1 worm cellular context compared by ENCODE assay signal in genomic region chrII:12042108-12042960, ce11.
TF ChIP-seq lines count a peak whose summit lies in the region.

TSS of gene ippk-1 (plus strand) at chrII:12042910.

TF ChIP-seq in whole organism, L4 larva, 104 proteins besides CTCF, POLR2A, EP300 and RAD21 (continued from another document):
- TF ChIP-seq snpc-1.2 (GFP tag; IDR thresholded peaks at IDR 0.05; lab: Robert Waterston, UW) (no peak), daf-16 (GFP tag; optimal IDR thresholded peaks at IDR 0.05; lab: Kevin White, UChicago) (no peak), daf-16 (tag; optimal IDR thresholded peaks at IDR 0.05; lab: Kevin White, UChicago) (no peak), T26A8.4 (GFP tag; IDR thresholded peaks at IDR 0.05; lab: Robert Waterston, UW) (no peak), lin-39 (tag; optimal IDR thresholded peaks at IDR 0.05; lab: Kevin White, UChicago) (no peak), lin-1 (GFP tag; IDR thresholded peaks at IDR 0.05; lab: Robert Waterston, UW) (peak; percentile 79), dmd-6 (GFP tag; IDR thresholded peaks at IDR 0.05; lab: Robert Waterston, UW) (peak; percentile 83), pqm-1 (tag; optimal IDR thresholded peaks at IDR 0.05; lab: Kevin White, UChicago) (peak; percentile 12), sdz-12 (GFP tag; optimal IDR thresholded peaks at IDR 0.05; lab: Kevin White, UChicago) (no peak), ceh-62 (tag; optimal IDR thresholded peaks at IDR 0.05; lab: Kevin White, UChicago) (no peak), nhr-41 (GFP tag; IDR thresholded peaks at IDR 0.05; lab: Robert Waterston, UW) (no peak), jun-1 (tag; optimal IDR thresholded peaks at IDR 0.05; lab: Kevin White, UChicago) (no peak), egl-43 (GFP tag; IDR thresholded peaks at IDR 0.05; lab: Robert Waterston, UW) (0 out of 2 replicates have a peak, but pooled peaks have one; percentile 28), zfp-2 (tag; optimal IDR thresholded peaks at IDR 0.05; lab: Kevin White, UChicago) (no peak), dve-1 (tag; optimal IDR thresholded peaks at IDR 0.05; lab: Kevin White, UChicago; ENCODE audit: insufficient read depth) (peak; percentile 30)
